Worm (Caenorhabditis elegans): ENCODE data around the gene dhhc-4.

- no peak for TF ChIP-seq tab-1 (GFP tag; IDR thresholded peaks at IDR 0.05)
- TF ChIP-seq klf-2 (GFP tag; conservative IDR thresholded peaks at IDR 0.05), result no peak
- TF ChIP-seq med-1 (GFP tag; optimal IDR thresholded peaks at IDR 0.05; ENCODE audit: insufficient read depth), result no peak
- no peak for TF ChIP-seq ref-1 (GFP tag; conservative IDR thresholded peaks at IDR 0.05)
Observed at ce11 chrIII:9818763-9819162, 48.8 kb downstream of the dhhc-4 start, which contains the start of gene panl-3.
